Worm (Caenorhabditis elegans) whole organism, mixed stage, embryonic: Measurements from ENCODE around the gene dod-6.

Experiments
- M03D4.4 ChIP-seq: sonication (generic microtip); optimal IDR thresholded peaks from 2 replicates; lab custom pipeline; 2017; ENCODE audit warnings: mild to moderate bottlenecking, missing genetic modification characterization, missing compliant biosample characterization
- bed-3 ChIP-seq: fragments of 200-800 bp; sonication (Bioruptor generic); optimal IDR thresholded peaks from 3 replicates; lab custom pipeline; 2018; ENCODE audit warnings: mild to moderate bottlenecking, missing genetic modification characterization, moderate library complexity, missing compliant biosample characterization
- blmp-1 ChIP-seq: fragments of 150-350 bp; optimal IDR thresholded peaks from 2 replicates; lab custom pipeline; 2014; ENCODE audit warnings: missing biosample characterization, missing genetic modification characterization
- ceh-39 ChIP-seq: fragments of 150-350 bp; optimal IDR thresholded peaks from 2 replicates; lab custom pipeline; 2014; ENCODE audit warnings: missing biosample characterization, missing genetic modification characterization
- ceh-43 ChIP-seq: fragments of 200-800 bp; sonication (Bioruptor generic); optimal IDR thresholded peaks from 2 replicates; lab custom pipeline; 2018; ENCODE audit warnings: mild to moderate bottlenecking, missing genetic modification characterization, moderate library complexity, missing compliant biosample characterization
- ces-1 ChIP-seq: fragments of 150-350 bp; optimal IDR thresholded peaks from 2 replicates; lab custom pipeline; 2014; ENCODE audit warnings: missing biosample characterization, missing genetic modification reagents, missing genetic modification characterization
- cnd-1 ChIP-seq: fragments of 200-800 bp; sonication (Bioruptor generic); optimal IDR thresholded peaks from 2 replicates; lab custom pipeline; 2018; ENCODE audit warnings: mild to moderate bottlenecking, missing genetic modification characterization, missing compliant biosample characterization
- elt-3 ChIP-seq: fragments of 150-350 bp; optimal IDR thresholded peaks from 2 replicates; lab custom pipeline; 2014; ENCODE audit warnings: missing biosample characterization, missing genetic modification characterization
- flh-1 ChIP-seq: fragments of 200-800 bp; sonication (Bioruptor generic); optimal IDR thresholded peaks from 2 replicates; lab custom pipeline; 2018; ENCODE audit warnings: mild to moderate bottlenecking, missing genetic modification characterization, moderate library complexity, missing compliant biosample characterization
- ham-2 ChIP-seq: fragments of 200-800 bp; sonication (Bioruptor generic); optimal IDR thresholded peaks from 2 replicates; lab custom pipeline; 2018; ENCODE audit warnings: mild to moderate bottlenecking, missing genetic modification characterization, missing compliant biosample characterization
- hlh-1 ChIP-seq: fragments of 150-350 bp; optimal IDR thresholded peaks from 2 replicates; lab custom pipeline; 2014; ENCODE audit warnings: missing biosample characterization, missing genetic modification reagents, missing genetic modification characterization
- lin-13 ChIP-seq: fragments of 150-350 bp; optimal IDR thresholded peaks from 2 replicates; lab custom pipeline; 2014; ENCODE audit warnings: missing biosample characterization, missing genetic modification characterization
- lin-32 ChIP-seq: fragments of 200-800 bp; sonication (Bioruptor generic); optimal IDR thresholded peaks from 2 replicates; lab custom pipeline; 2018; ENCODE audit warnings: mild to moderate bottlenecking, missing genetic modification characterization, missing compliant biosample characterization
- lsy-2 ChIP-seq: fragments of 150-350 bp; optimal IDR thresholded peaks from 2 replicates; lab custom pipeline; 2014; ENCODE audit warnings: missing biosample characterization, missing genetic modification characterization
- mep-1 ChIP-seq: fragments of 150-350 bp; optimal IDR thresholded peaks from 2 replicates; lab custom pipeline; 2017; ENCODE audit warnings: missing biosample characterization, missing genetic modification reagents, missing genetic modification characterization, inconsistent platforms
- mls-2 ChIP-seq: sonication (generic microtip); optimal IDR thresholded peaks from 2 replicates; lab custom pipeline; 2016; ENCODE audit warnings: mild to moderate bottlenecking, missing genetic modification characterization, moderate library complexity, missing compliant biosample characterization
- nhr-12 ChIP-seq: fragments of 150-350 bp; optimal IDR thresholded peaks from 2 replicates; lab custom pipeline; 2014; ENCODE audit warnings: missing biosample characterization, missing genetic modification characterization
- nhr-237 ChIP-seq: fragments of 150-350 bp; optimal IDR thresholded peaks from 2 replicates; lab custom pipeline; 2014; ENCODE audit warnings: missing biosample characterization, missing genetic modification characterization
- nhr-28 ChIP-seq: fragments of 150-350 bp; optimal IDR thresholded peaks from 2 replicates; lab custom pipeline; 2014; ENCODE audit warnings: missing biosample characterization, missing genetic modification characterization
- nhr-76 ChIP-seq: sonication (generic microtip); optimal IDR thresholded peaks from 2 replicates; lab custom pipeline; 2017; ENCODE audit warnings: missing biosample characterization, missing genetic modification characterization
- sem-2 ChIP-seq: fragments of 200-800 bp; sonication (Bioruptor generic); optimal IDR thresholded peaks from 2 replicates; lab custom pipeline; 2018; ENCODE audit warnings: mild to moderate bottlenecking, missing genetic modification characterization, missing compliant biosample characterization
- snpc-4 ChIP-seq: fragments of 150-350 bp; optimal IDR thresholded peaks from 2 replicates; lab custom pipeline; 2014; ENCODE audit warnings: missing biosample characterization, missing genetic modification characterization
- sptf-1 ChIP-seq: sonication (generic microtip); optimal IDR thresholded peaks from 2 replicates; lab custom pipeline; 2017; ENCODE audit warnings: mild to moderate bottlenecking, missing genetic modification characterization, moderate library complexity, missing compliant biosample characterization
- unc-120 ChIP-seq: sonication (generic microtip); optimal IDR thresholded peaks from 2 replicates; lab custom pipeline; 2017; ENCODE audit warnings: missing genetic modification characterization, missing compliant biosample characterization; ENCODE audit not compliant: poor library complexity, severe bottlenecking
- unc-39 ChIP-seq: fragments of 150-350 bp; optimal IDR thresholded peaks from 2 replicates; lab custom pipeline; 2014; ENCODE audit warnings: missing biosample characterization, missing genetic modification characterization
- unc-62 ChIP-seq: fragments of 150-350 bp; optimal IDR thresholded peaks from 2 replicates; lab custom pipeline; 2014; ENCODE audit warnings: missing biosample characterization, missing genetic modification reagents, missing genetic modification characterization
- zip-8 ChIP-seq: fragments of 150-350 bp; optimal IDR thresholded peaks from 2 replicates; lab custom pipeline; 2014; ENCODE audit warnings: missing biosample characterization, missing genetic modification characterization
- ztf-11 ChIP-seq: fragments of 150-350 bp; optimal IDR thresholded peaks from 2 replicates; lab custom pipeline; 2014; ENCODE audit warnings: missing biosample characterization, missing genetic modification characterization

The dod-6 gene

ce11 chrIII:10197416-10197815, at the start of gene dod-6:
dod-6 (plus strand) TSS chrIII:10197716.
- TF ChIP-seq ceh-39 (tag; lab: Kevin White, UChicago) (no peak), nhr-12 (tag; lab: Kevin White, UChicago) (no peak), blmp-1 (no peak), ceh-43 (GFP tag; lab: Kevin White, UChicago) (no peak)
- TF ChIP-seq, all 35 proteins: peak for 0

ce11 chrIII:10149910-10150309, 47.6 kb upstream of the dod-6 start:
- TF ChIP-seq cnd-1 (tag; lab: Kevin White, UChicago) (no peak), nhr-12 (tag; lab: Kevin White, UChicago) (no peak), nhr-237 (tag; lab: Kevin White, UChicago) (no peak), blmp-1 (no peak), snpc-4 (tag; lab: Kevin White, UChicago) (no peak), nhr-28 (tag; lab: Kevin White, UChicago) (no peak), nhr-76 (tag; lab: Kevin White, UChicago) (no peak), ces-1 (GFP tag; lab: Kevin White, UChicago) (no peak), ham-2 (GFP tag; lab: Kevin White, UChicago) (no peak), lsy-2 (tag; lab: Kevin White, UChicago) (no peak), M03D4.4 (tag; lab: Kevin White, UChicago) (no peak), lin-32 (GFP tag; lab: Kevin White, UChicago) (no peak), ceh-39 (tag; lab: Kevin White, UChicago) (no peak), elt-3 (tag; lab: Kevin White, UChicago) (no peak), unc-39 (tag; lab: Kevin White, UChicago) (no peak)
- TF ChIP-seq, all 35 proteins: peak for 0

DNA sequence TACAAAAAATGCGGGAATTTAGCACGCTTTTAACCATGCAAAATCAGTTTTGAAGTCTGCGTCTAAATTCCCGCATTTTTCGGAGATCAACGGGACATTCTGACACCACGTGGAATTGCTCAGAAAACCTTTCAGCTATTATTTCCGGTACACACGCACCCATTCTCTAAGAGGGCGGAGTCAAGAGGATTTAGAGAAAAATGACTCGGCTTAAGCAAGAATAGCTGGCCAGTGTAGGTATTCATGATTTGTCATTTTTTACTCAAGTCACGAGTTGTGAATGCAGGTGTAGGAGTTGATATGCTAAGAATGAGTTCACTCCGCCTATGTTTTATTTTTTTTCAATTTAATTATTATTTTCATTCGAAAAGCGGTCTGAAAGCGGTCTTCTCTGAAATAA, 46.8 kb upstream of the dod-6 start:
- TF ChIP-seq hlh-1 (tag; lab: Kevin White, UChicago) (no peak), bed-3 (no peak), ham-2 (GFP tag; lab: Kevin White, UChicago) (no peak), nhr-28 (tag; lab: Kevin White, UChicago) (no peak), ztf-11 (tag; lab: Kevin White, UChicago) (no peak), unc-120 (tag; lab: Kevin White, UChicago) (no peak), unc-62 (GFP tag; lab: Kevin White, UChicago) (no peak), lsy-2 (tag; lab: Kevin White, UChicago) (no peak), snpc-4 (tag; lab: Kevin White, UChicago) (no peak), flh-1 (GFP tag; lab: Kevin White, UChicago) (no peak), nhr-237 (tag; lab: Kevin White, UChicago) (no peak), mls-2 (no peak), ceh-43 (GFP tag; lab: Kevin White, UChicago) (no peak)

ce11 chrIII:10151719-10152118, 45.8 kb upstream of the dod-6 start:
- TF ChIP-seq mep-1 (tag; lab: Kevin White, UChicago) = no peak
- TF ChIP-seq nhr-76 (tag; lab: Kevin White, UChicago) = no peak
- peak; percentile 16 for TF ChIP-seq unc-120 (tag; lab: Kevin White, UChicago)
- TF ChIP-seq unc-62 (GFP tag; lab: Kevin White, UChicago) = no peak
- TF ChIP-seq mls-2 = no peak
- peak; percentile 44 for TF ChIP-seq ces-1 (GFP tag; lab: Kevin White, UChicago)

DNA sequence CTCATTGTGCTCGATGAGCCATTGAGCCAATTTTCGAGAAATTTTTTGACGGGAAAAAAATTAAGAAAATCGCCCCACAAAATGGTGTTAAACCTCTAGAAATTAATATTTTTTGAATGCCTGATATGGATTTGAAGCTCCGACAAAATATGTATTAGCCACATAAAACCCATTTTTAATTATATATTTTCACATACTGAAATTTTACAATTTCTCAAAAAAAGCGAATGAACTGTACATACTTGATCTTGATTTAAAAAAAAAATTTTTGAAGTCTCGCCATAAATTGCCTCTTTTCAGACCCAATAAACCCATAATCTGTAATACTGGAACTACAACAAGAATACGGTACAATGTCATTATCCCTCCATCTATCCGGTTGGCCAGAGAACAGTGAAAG, 45.0 kb upstream of the dod-6 start, which contains the start of gene nac-3:
Gene nac-3 (plus strand): TSS at position 301 of the 400 bp plus-strand sequence.
- TF ChIP-seq lsy-2 (tag; lab: Kevin White, UChicago) (no peak), mep-1 (tag; lab: Kevin White, UChicago) (no peak), sptf-1 (tag; lab: Kevin White, UChicago) (no peak), hlh-1 (tag; lab: Kevin White, UChicago) (no peak)

- TF ChIP-seq nhr-237 (tag; lab: Kevin White, UChicago) (no peak), sem-2 (no peak), ces-1 (GFP tag; lab: Kevin White, UChicago) (peak; percentile 84), hlh-1 (tag; lab: Kevin White, UChicago) (no peak), lin-13 (tag; lab: Kevin White, UChicago) (no peak), zip-8 (tag; lab: Kevin White, UChicago) (no peak), snpc-4 (tag; lab: Kevin White, UChicago) (no peak)
- TF ChIP-seq, all 35 proteins: peak for 1
These were observed 44.5 kb upstream of the dod-6 start for ce11 chrIII:10153003-10153402.
